Fruit fly (Drosophila melanogaster) whole organism, embryonic: Measurements from ENCODE around the gene MBD-R2.

Experiments used
- Abd-B ChIP-seq: fragments of 200-800 bp; sonication (Bioruptor generic); optimal IDR thresholded peaks from 2 replicates; lab custom pipeline; 2018; ENCODE audit warnings: missing biosample characterization, mild to moderate bottlenecking, missing genetic modification characterization, moderate library complexity
- CG14710 ChIP-seq: fragments of 200-800 bp; sonication (Bioruptor generic); optimal IDR thresholded peaks from 3 replicates; lab custom pipeline; 2019; ENCODE audit warnings: missing biosample characterization, mild to moderate bottlenecking, missing genetic modification characterization, moderate library complexity
- CG17186 ChIP-seq: fragments of 200-800 bp; sonication (Bioruptor generic); optimal IDR thresholded peaks from 3 replicates; lab custom pipeline; 2017; ENCODE audit warnings: missing biosample characterization, missing genetic modification reagents, missing genetic modification characterization
- Spps ChIP-seq: fragments of 200-800 bp; sonication (Bioruptor generic); optimal IDR thresholded peaks from 2 replicates; lab custom pipeline; 2018; ENCODE audit warnings: missing biosample characterization, mild to moderate bottlenecking, missing genetic modification characterization
- knrl ChIP-seq: fragments of 200-800 bp; sonication (Bioruptor generic); IDR thresholded peaks from 3 replicates; pipeline ENCODE4 v1.3.6; 2022; ENCODE audit warnings: missing biosample characterization, missing genetic modification characterization; ENCODE audit not compliant: partially characterized antibody

dm6 chr3R:12344914-12345549 is 11.0 kb downstream of the MBD-R2 start:
- no peak for TF ChIP-seq CG14710 (tag; lab: Kevin White, UChicago)
- TF ChIP-seq knrl (GFP tag; lab: Robert Waterston, UW): no peak
- no peak for TF ChIP-seq CG17186 (GFP tag; lab: Kevin White, UChicago)
- TF ChIP-seq Spps: no peak
- no peak for TF ChIP-seq Abd-B (GFP tag; lab: Kevin White, UChicago)
